Worm (Caenorhabditis elegans): Measurements from ENCODE around the gene str-66.

str-66 gene

ce11 chrV:3104134-3104533 lies at the start of gene str-66:
TSS of gene str-66 (minus strand) at chrV:3104234.
- no peak for TF ChIP-seq snpc-4 (tag; optimal IDR thresholded peaks at IDR 0.05)
- no peak for TF ChIP-seq nhr-25 (tag; optimal IDR thresholded peaks at IDR 0.05)
- TF ChIP-seq ZK546.5 (tag; optimal IDR thresholded peaks at IDR 0.05), result no peak
- no peak for TF ChIP-seq aly-2 (tag; optimal IDR thresholded peaks at IDR 0.05)
- no peak for TF ChIP-seq nhr-67 (tag; optimal IDR thresholded peaks at IDR 0.05)
- no peak for TF ChIP-seq lin-15B (tag; optimal IDR thresholded peaks at IDR 0.05)
- TF ChIP-seq ama-1 (optimal IDR thresholded peaks at IDR 0.05), result no peak
- no peak for TF ChIP-seq nhr-77 (tag; optimal IDR thresholded peaks at IDR 0.05)
- TF ChIP-seq unc-62 (GFP tag; optimal IDR thresholded peaks at IDR 0.05), result no peak
- TF ChIP-seq fkh-10 (GFP tag; optimal IDR thresholded peaks at IDR 0.05), result no peak
- no peak for TF ChIP-seq nhr-43 (tag; optimal IDR thresholded peaks at IDR 0.05; ENCODE audit: poor library complexity, severe bottlenecking)
- TF ChIP-seq ztf-4 (tag; optimal IDR thresholded peaks at IDR 0.05), result no peak
- no peak for TF ChIP-seq fos-1 (tag; optimal IDR thresholded peaks at IDR 0.05)
- TF ChIP-seq nhr-23 (tag; optimal IDR thresholded peaks at IDR 0.05), result no peak
- TF ChIP-seq zag-1 (tag; optimal IDR thresholded peaks at IDR 0.05), result no peak
- TF ChIP-seq skn-1 (tag; optimal IDR thresholded peaks at IDR 0.05), result no peak

- no peak for TF ChIP-seq daf-12 (tag; optimal IDR thresholded peaks at IDR 0.05)
- no peak for TF ChIP-seq nhr-12 (tag; optimal IDR thresholded peaks at IDR 0.05)
- no peak for TF ChIP-seq ceh-82 (tag; optimal IDR thresholded peaks at IDR 0.05)
- no peak for TF ChIP-seq unc-39 (tag; optimal IDR thresholded peaks at IDR 0.05)
- TF ChIP-seq mdl-1 (tag; optimal IDR thresholded peaks at IDR 0.05), result no peak
- no peak for TF ChIP-seq nhr-77 (tag; optimal IDR thresholded peaks at IDR 0.05)
- TF ChIP-seq nfya-1 (tag; optimal IDR thresholded peaks at IDR 0.05; ENCODE audit: insufficient read depth), result no peak
- no peak for TF ChIP-seq pha-4 (tag; optimal IDR thresholded peaks at IDR 0.05)
- no peak for TF ChIP-seq ama-1 (optimal IDR thresholded peaks at IDR 0.05)
- TF ChIP-seq aly-2 (tag; optimal IDR thresholded peaks at IDR 0.05), result no peak
- no peak for TF ChIP-seq elt-3 (tag; optimal IDR thresholded peaks at IDR 0.05)
- TF ChIP-seq fos-1 (tag; optimal IDR thresholded peaks at IDR 0.05), result no peak
- TF ChIP-seq elt-2 (tag; optimal IDR thresholded peaks at IDR 0.05), result no peak
- no peak for TF ChIP-seq nhr-43 (tag; optimal IDR thresholded peaks at IDR 0.05; ENCODE audit: poor library complexity, severe bottlenecking)
Measured at ce11 chrV:3151862-3152261, 47.8 kb upstream of the str-66 start, which contains the start of gene srab-6. TSS of gene srab-6 (minus strand) at chrV:3151962.

- TF ChIP-seq ceh-28 (tag; optimal IDR thresholded peaks at IDR 0.05) (no peak), fkh-10 (GFP tag; optimal IDR thresholded peaks at IDR 0.05) (no peak), fos-1 (tag; optimal IDR thresholded peaks at IDR 0.05) (no peak), lin-39 (tag; optimal IDR thresholded peaks at IDR 0.05) (no peak), lsy-12 (tag; optimal IDR thresholded peaks at IDR 0.05) (no peak), ztf-11 (tag; optimal IDR thresholded peaks at IDR 0.05) (no peak), ceh-16 (tag; optimal IDR thresholded peaks at IDR 0.05) (no peak), aly-2 (tag; optimal IDR thresholded peaks at IDR 0.05) (no peak), lin-15B (tag; optimal IDR thresholded peaks at IDR 0.05) (no peak), nhr-12 (tag; optimal IDR thresholded peaks at IDR 0.05) (no peak), nhr-67 (tag; optimal IDR thresholded peaks at IDR 0.05) (no peak), ztf-4 (tag; optimal IDR thresholded peaks at IDR 0.05) (no peak), unc-39 (tag; optimal IDR thresholded peaks at IDR 0.05) (no peak), elt-1 (tag; optimal IDR thresholded peaks at IDR 0.05) (no peak), pha-4 (tag; optimal IDR thresholded peaks at IDR 0.05) (no peak), jun-1 (tag; optimal IDR thresholded peaks at IDR 0.05) (no peak)
Measured at ce11 chrV:3149910-3150428, 45.9 kb upstream of the str-66 start.

- no peak for TF ChIP-seq nhr-12 (tag; optimal IDR thresholded peaks at IDR 0.05)
- no peak for TF ChIP-seq unc-39 (tag; optimal IDR thresholded peaks at IDR 0.05)
- no peak for TF ChIP-seq nhr-76 (tag; optimal IDR thresholded peaks at IDR 0.05)
- no peak for TF ChIP-seq sea-2 (GFP tag; optimal IDR thresholded peaks at IDR 0.05)
- no peak for TF ChIP-seq pha-4 (tag; optimal IDR thresholded peaks at IDR 0.05)
- TF ChIP-seq elt-1 (tag; optimal IDR thresholded peaks at IDR 0.05), result no peak
Measured at ce11 chrV:3146932-3147331, 42.9 kb upstream of the str-66 start, which contains the start of gene srab-11. TSS of gene srab-11 (minus strand) at chrV:3147032.

- TF ChIP-seq lsy-12 (tag; optimal IDR thresholded peaks at IDR 0.05) (no peak), elt-1 (tag; optimal IDR thresholded peaks at IDR 0.05) (no peak), eor-1 (tag; optimal IDR thresholded peaks at IDR 0.05) (no peak), mml-1 (tag; optimal IDR thresholded peaks at IDR 0.05) (no peak), egl-5 (tag; optimal IDR thresholded peaks at IDR 0.05) (no peak), ceh-16 (tag; optimal IDR thresholded peaks at IDR 0.05) (no peak), daf-12 (tag; optimal IDR thresholded peaks at IDR 0.05) (no peak), R02D3.7 (tag; optimal IDR thresholded peaks at IDR 0.05) (no peak), ztf-4 (tag; optimal IDR thresholded peaks at IDR 0.05) (no peak), nhr-67 (tag; optimal IDR thresholded peaks at IDR 0.05) (no peak), pqm-1 (tag; optimal IDR thresholded peaks at IDR 0.05) (no peak)
Measured at ce11 chrV:3145241-3145640, 41.2 kb upstream of the str-66 start.

All from whole organism, L3 larva.